Worm (Caenorhabditis elegans) whole organism, late embryonic: ENCODE measurements around the gene tag-307.

Experiments
- C38D4.7 ChIP-seq: fragments of 200-800 bp; sonication (Bioruptor generic); optimal IDR thresholded peaks from 2 replicates; lab custom pipeline; 2018; ENCODE audit warnings: mild to moderate bottlenecking, missing genetic modification characterization, moderate library complexity, missing compliant biosample characterization
- K09A11.1 ChIP-seq: sonication (generic microtip); optimal IDR thresholded peaks from 2 replicates; lab custom pipeline; 2017; ENCODE audit warnings: antibody characterized with exemption, mild to moderate bottlenecking, missing genetic modification characterization, missing compliant biosample characterization; ENCODE audit not compliant: insufficient read depth
- ceh-18 ChIP-seq: sonication (generic microtip); optimal IDR thresholded peaks from 2 replicates; lab custom pipeline; 2016; ENCODE audit warnings: missing genetic modification characterization, missing compliant biosample characterization
- ceh-24 ChIP-seq: sonication (generic microtip); optimal IDR thresholded peaks from 2 replicates; lab custom pipeline; 2016; ENCODE audit warnings: mild to moderate bottlenecking, missing genetic modification characterization, missing compliant biosample characterization
- ceh-31 ChIP-seq: sonication (generic microtip); optimal IDR thresholded peaks from 2 replicates; lab custom pipeline; 2016; ENCODE audit warnings: missing genetic modification characterization, missing compliant biosample characterization
- fkh-10 ChIP-seq: fragments of 150-350 bp; optimal IDR thresholded peaks from 2 replicates; lab custom pipeline; 2014; ENCODE audit warnings: missing biosample characterization, missing genetic modification reagents, missing genetic modification characterization
- hlh-8 ChIP-seq: sonication (generic microtip); optimal IDR thresholded peaks from 2 replicates; lab custom pipeline; 2016; ENCODE audit warnings: missing genotype, missing genetic modification characterization, missing compliant biosample characterization
- lin-11 ChIP-seq: fragments of 200-800 bp; sonication (Bioruptor generic); optimal IDR thresholded peaks from 2 replicates; lab custom pipeline; 2018; ENCODE audit warnings: mild to moderate bottlenecking, missing genetic modification characterization, missing compliant biosample characterization
- sox-2 ChIP-seq: fragments of 200-800 bp; sonication (Bioruptor generic); IDR thresholded peaks from 2 replicates; pipeline ENCODE4 v1.3.6; 2022; ENCODE audit warnings: missing genetic modification reagents, missing genetic modification characterization, missing compliant biosample characterization
- ztf-16 ChIP-seq: sonication (generic microtip); optimal IDR thresholded peaks from 2 replicates; lab custom pipeline; 2017; ENCODE audit warnings: missing genetic modification characterization, missing compliant biosample characterization

ce11 chrIII:7884863-7885262 is 27.8 kb upstream of the tag-307 start, which contains the start of gene ZK688.11:
- TF ChIP-seq sox-2 (GFP tag; lab: Robert Waterston, UW) (no peak), K09A11.1 (no peak), ceh-18 (tag; lab: Kevin White, UChicago) (no peak), lin-11 (tag; lab: Kevin White, UChicago) (no peak), fkh-10 (GFP tag; lab: Kevin White, UChicago) (no peak), ceh-31 (no peak), C38D4.7 (no peak), hlh-8 (tag; lab: Kevin White, UChicago) (no peak), ceh-24 (no peak), ztf-16 (no peak)
